Worm (Caenorhabditis elegans) whole organism, L3 larva: Measurements from ENCODE around the gene ugt-20.

ENCODE experiments used
- ZK546.5 ChIP-seq: sonication (generic microtip); optimal IDR thresholded peaks from 2 replicates; lab custom pipeline; 2017; ENCODE audit warnings: missing biosample characterization, missing genetic modification characterization
- aly-2 ChIP-seq: fragments of 150-350 bp; optimal IDR thresholded peaks from 2 replicates; lab custom pipeline; 2014; ENCODE audit warnings: missing biosample characterization, missing genetic modification characterization
- ceh-28 ChIP-seq: fragments of 150-350 bp; optimal IDR thresholded peaks from 2 replicates; lab custom pipeline; 2014; ENCODE audit warnings: missing biosample characterization, missing genetic modification reagents, missing genetic modification characterization
- ceh-82 ChIP-seq: fragments of 150-350 bp; optimal IDR thresholded peaks from 2 replicates; lab custom pipeline; 2014; ENCODE audit warnings: missing biosample characterization, missing genetic modification characterization
- ceh-9 ChIP-seq: sonication (generic microtip); optimal IDR thresholded peaks from 2 replicates; lab custom pipeline; 2018; ENCODE audit warnings: missing biosample characterization, missing genetic modification characterization
- daf-12 ChIP-seq: fragments of 150-350 bp; optimal IDR thresholded peaks from 2 replicates; lab custom pipeline; 2014; ENCODE audit warnings: missing biosample characterization, missing genetic modification reagents, missing genetic modification characterization
- egl-27 ChIP-seq: sonication (generic microtip); optimal IDR thresholded peaks from 4 replicates; lab custom pipeline; 2017; ENCODE audit warnings: missing biosample characterization, missing genetic modification reagents, missing genetic modification characterization
- elt-1 ChIP-seq: fragments of 150-350 bp; optimal IDR thresholded peaks from 2 replicates; lab custom pipeline; 2014; ENCODE audit warnings: missing biosample characterization, missing genetic modification characterization
- elt-2 ChIP-seq: sonication (generic microtip); optimal IDR thresholded peaks from 2 replicates; lab custom pipeline; 2016; ENCODE audit warnings: missing genetic modification reagents, mild to moderate bottlenecking, missing genetic modification characterization, missing compliant biosample characterization
- elt-3 ChIP-seq, 3 experiments: fragments of 150-350 bp in 1 of 3; sonication (generic microtip) in 2 of 3; optimal IDR thresholded peaks; 2 replicates in 2 of 3; 4 replicates in 1 of 3; lab custom pipeline; 2014 to 2017; ENCODE audit warnings: missing biosample characterization in 3 of 3, missing genetic modification characterization in 3 of 3
- eor-1 ChIP-seq, 2 experiments: fragments of 150-350 bp; optimal IDR thresholded peaks; 2 replicates each; lab custom pipeline; 2014 to 2018; ENCODE audit warnings: missing biosample characterization in 2 of 2, missing genetic modification characterization in 2 of 2
- fkh-10 ChIP-seq: sonication (generic microtip); optimal IDR thresholded peaks from 2 replicates; lab custom pipeline; 2017; ENCODE audit warnings: missing biosample characterization, missing genetic modification reagents, missing genetic modification characterization
- fkh-2 ChIP-seq: fragments of 150-350 bp; optimal IDR thresholded peaks from 2 replicates; lab custom pipeline; 2014; ENCODE audit warnings: missing biosample characterization, missing genetic modification reagents, missing genetic modification characterization
- jun-1 ChIP-seq: fragments of 150-350 bp; optimal IDR thresholded peaks from 2 replicates; lab custom pipeline; 2014; ENCODE audit warnings: missing biosample characterization, missing genetic modification reagents, missing genetic modification characterization
- lin-15B ChIP-seq: fragments of 150-350 bp; optimal IDR thresholded peaks from 2 replicates; lab custom pipeline; 2014; ENCODE audit warnings: missing biosample characterization, missing genetic modification characterization
- lin-39 ChIP-seq: fragments of 150-350 bp; optimal IDR thresholded peaks from 2 replicates; lab custom pipeline; 2018; ENCODE audit warnings: missing biosample characterization, missing genetic modification reagents, missing genetic modification characterization
- mml-1 ChIP-seq: fragments of 150-350 bp; sonication (generic microtip); optimal IDR thresholded peaks from 3 replicates; lab custom pipeline; 2014; ENCODE audit warnings: missing biosample characterization, missing genetic modification characterization
- nfya-1 ChIP-seq: sonication (generic microtip); optimal IDR thresholded peaks from 2 replicates; lab custom pipeline; 2017; ENCODE audit warnings: missing genetic modification characterization, mild to moderate bottlenecking, missing compliant biosample characterization, antibody characterized with exemption, moderate library complexity; ENCODE audit not compliant: insufficient read depth
- nhr-11 ChIP-seq: fragments of 150-350 bp; optimal IDR thresholded peaks from 2 replicates; lab custom pipeline; 2014; ENCODE audit warnings: missing biosample characterization, missing genetic modification characterization
- nhr-12 ChIP-seq: fragments of 150-350 bp; optimal IDR thresholded peaks from 2 replicates; lab custom pipeline; 2014; ENCODE audit warnings: missing biosample characterization, missing genetic modification characterization
- nhr-23 ChIP-seq: fragments of 150-350 bp; optimal IDR thresholded peaks from 2 replicates; lab custom pipeline; 2014; ENCODE audit warnings: missing biosample characterization, missing genetic modification reagents, missing genetic modification characterization
- nhr-237 ChIP-seq: fragments of 150-350 bp; optimal IDR thresholded peaks from 2 replicates; lab custom pipeline; 2014; ENCODE audit warnings: missing biosample characterization, missing genetic modification characterization
- nhr-25 ChIP-seq: sonication (generic microtip); optimal IDR thresholded peaks from 2 replicates; lab custom pipeline; 2017; ENCODE audit warnings: missing biosample characterization, missing genetic modification characterization
- nhr-28 ChIP-seq: fragments of 150-350 bp; optimal IDR thresholded peaks from 2 replicates; lab custom pipeline; 2014; ENCODE audit warnings: missing biosample characterization, missing genetic modification characterization
- nhr-43 ChIP-seq: sonication (generic microtip); optimal IDR thresholded peaks from 2 replicates; lab custom pipeline; 2016; ENCODE audit warnings: mild to moderate bottlenecking, missing genetic modification characterization, missing compliant biosample characterization; ENCODE audit not compliant: poor library complexity, severe bottlenecking
- nhr-67 ChIP-seq: fragments of 150-350 bp; optimal IDR thresholded peaks from 2 replicates; lab custom pipeline; 2014; ENCODE audit warnings: missing biosample characterization, missing genetic modification characterization
- nhr-77 ChIP-seq: fragments of 150-350 bp; optimal IDR thresholded peaks from 2 replicates; lab custom pipeline; 2014; ENCODE audit warnings: missing biosample characterization, missing genetic modification characterization
- pha-4 ChIP-seq: fragments of 150-350 bp; optimal IDR thresholded peaks from 2 replicates; lab custom pipeline; 2014; ENCODE audit warnings: missing biosample characterization, missing genetic modification reagents, missing genetic modification characterization
- pqm-1 ChIP-seq: fragments of 150-350 bp; optimal IDR thresholded peaks from 2 replicates; lab custom pipeline; 2017; ENCODE audit warnings: missing biosample characterization, missing genetic modification characterization, inconsistent platforms
- sea-2 ChIP-seq: fragments of 150-350 bp; sonication (generic microtip); optimal IDR thresholded peaks from 4 replicates; lab custom pipeline; 2014; ENCODE audit warnings: missing biosample characterization, missing genetic modification reagents, missing genetic modification characterization
- unc-39 ChIP-seq: sonication (generic microtip); optimal IDR thresholded peaks from 4 replicates; lab custom pipeline; 2017; ENCODE audit warnings: missing biosample characterization, missing genetic modification characterization
- unc-62 ChIP-seq: fragments of 150-350 bp; sonication (generic microtip); optimal IDR thresholded peaks from 4 replicates; lab custom pipeline; 2014; ENCODE audit warnings: missing biosample characterization, missing genetic modification reagents, missing genetic modification characterization
- zag-1 ChIP-seq: fragments of 150-350 bp; optimal IDR thresholded peaks from 2 replicates; lab custom pipeline; 2014; ENCODE audit warnings: missing biosample characterization, missing genetic modification characterization
- ztf-4 ChIP-seq: fragments of 150-350 bp; optimal IDR thresholded peaks from 2 replicates; lab custom pipeline; 2014; ENCODE audit warnings: missing biosample characterization, missing genetic modification characterization

Gene ugt-20

DNA sequence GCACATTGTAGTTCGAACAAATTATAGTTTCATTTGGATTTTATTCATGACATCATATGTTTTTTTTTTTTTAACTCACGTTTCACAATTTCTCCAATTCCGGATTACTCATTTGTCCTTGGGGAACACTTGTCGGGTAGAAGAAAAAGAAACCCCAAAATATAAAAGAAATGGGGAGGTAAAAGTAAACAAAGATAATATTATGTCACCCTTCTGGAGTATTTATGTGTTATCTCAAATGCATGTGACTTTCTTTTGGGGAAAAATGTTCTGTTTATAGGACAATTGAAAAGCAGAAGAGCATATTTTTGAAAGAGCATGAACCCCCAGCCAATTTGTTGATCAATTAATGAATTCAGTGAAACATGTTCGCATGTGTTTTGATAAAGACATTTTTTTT, 31.5 kb downstream of the ugt-20 start:
- TF ChIP-seq ZK546.5 (no peak), zag-1 (tag; lab: Kevin White, UChicago) (no peak), elt-2 (tag; lab: Kevin White, UChicago) (peak; percentile 55), pha-4 (tag; lab: Kevin White, UChicago) (peak; percentile 94), daf-12 (tag; lab: Kevin White, UChicago) (no peak), nfya-1 (tag; lab: Kevin White, UChicago) (no peak), ceh-28 (tag; lab: Kevin White, UChicago) (no peak), nhr-11 (tag; lab: Kevin White, UChicago) (no peak), unc-62 (GFP tag; lab: Kevin White, UChicago) (no peak), lin-39 (tag; lab: Kevin White, UChicago) (no peak), nhr-237 (tag; lab: Kevin White, UChicago) (no peak), mml-1 (tag; lab: Kevin White, UChicago) (no peak), pqm-1 (tag; lab: Kevin White, UChicago) (peak; percentile 59), nhr-43 (tag; lab: Kevin White, UChicago) (no peak), elt-1 (tag; lab: Kevin White, UChicago) (no peak), ceh-82 (tag; lab: Kevin White, UChicago) (no peak), jun-1 (peak; percentile 16), ztf-4 (tag; lab: Kevin White, UChicago) (no peak), nhr-25 (tag; lab: Kevin White, UChicago) (no peak)

DNA sequence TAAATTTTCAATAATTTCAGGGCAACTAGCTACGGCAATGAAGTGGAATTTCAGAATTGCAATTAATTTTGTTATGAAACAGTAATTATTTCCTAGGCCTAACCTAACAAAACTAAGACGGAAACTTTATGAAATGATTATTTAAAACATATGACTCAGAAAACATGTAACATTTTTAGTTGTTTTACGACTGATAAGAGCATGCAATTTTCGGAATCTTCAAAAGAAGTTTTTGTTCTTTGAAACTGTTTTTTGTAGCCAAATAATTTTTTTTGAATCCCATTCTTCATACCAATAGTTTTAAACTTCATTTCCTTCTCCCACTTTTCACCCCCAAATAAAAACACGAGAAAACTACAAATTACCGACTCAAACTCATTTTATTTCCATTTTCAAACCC, 34.3 kb downstream of the ugt-20 start:
- TF ChIP-seq pqm-1 (tag; lab: Kevin White, UChicago) (peak; percentile 72), elt-3 (tag; optimal IDR thresholded peaks at IDR 0.05; lab: Kevin White, UChicago) (no peak)

DNA sequence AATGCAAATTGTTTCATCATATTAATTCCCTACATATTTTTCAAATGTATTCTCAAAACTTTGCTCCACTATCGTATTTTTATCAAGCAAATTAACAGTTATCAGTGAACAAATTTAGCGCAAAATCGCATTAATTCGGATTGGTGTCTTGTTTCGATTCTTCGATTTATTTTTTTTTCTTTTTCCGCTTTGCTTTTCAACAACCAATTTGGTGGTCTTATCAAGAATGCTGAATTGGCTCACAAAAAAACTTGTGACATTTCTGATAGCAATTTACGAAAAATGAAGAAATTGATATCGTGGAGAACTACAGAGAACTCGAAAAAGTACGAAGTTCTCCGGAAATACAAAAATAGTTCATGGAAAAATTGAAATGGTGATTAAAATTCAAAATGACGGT, 34.9 kb downstream of the ugt-20 start:
- no peak for TF ChIP-seq elt-3 (tag; optimal IDR thresholded peaks at IDR 0.05; lab: Kevin White, UChicago)
- peak; percentile 95 for TF ChIP-seq elt-2 (tag; lab: Kevin White, UChicago)
- no peak for TF ChIP-seq egl-27 (tag; lab: Kevin White, UChicago)
- peak; percentile 73 for TF ChIP-seq pqm-1 (tag; lab: Kevin White, UChicago)
- no peak for TF ChIP-seq nhr-77 (tag; lab: Kevin White, UChicago)
- TF ChIP-seq jun-1 = peak; percentile 14
- no peak for TF ChIP-seq ceh-9 (tag; lab: Kevin White, UChicago)
- TF ChIP-seq unc-39 (tag; lab: Kevin White, UChicago) = no peak
- TF ChIP-seq nhr-23 = no peak
- TF ChIP-seq nhr-43 (tag; lab: Kevin White, UChicago) = no peak
- no peak for TF ChIP-seq ceh-28 (tag; lab: Kevin White, UChicago)
- TF ChIP-seq pha-4 (tag; lab: Kevin White, UChicago) = peak; percentile 58
- TF ChIP-seq daf-12 (tag; lab: Kevin White, UChicago) = no peak
- TF ChIP-seq lin-39 (tag; lab: Kevin White, UChicago) = no peak
- no peak for TF ChIP-seq sea-2 (GFP tag; lab: Kevin White, UChicago)
- TF ChIP-seq ZK546.5 = no peak
- no peak for TF ChIP-seq lin-15B
- TF ChIP-seq unc-62 (GFP tag; lab: Kevin White, UChicago) = no peak
- TF ChIP-seq, all 47 proteins: peak for 4

DNA sequence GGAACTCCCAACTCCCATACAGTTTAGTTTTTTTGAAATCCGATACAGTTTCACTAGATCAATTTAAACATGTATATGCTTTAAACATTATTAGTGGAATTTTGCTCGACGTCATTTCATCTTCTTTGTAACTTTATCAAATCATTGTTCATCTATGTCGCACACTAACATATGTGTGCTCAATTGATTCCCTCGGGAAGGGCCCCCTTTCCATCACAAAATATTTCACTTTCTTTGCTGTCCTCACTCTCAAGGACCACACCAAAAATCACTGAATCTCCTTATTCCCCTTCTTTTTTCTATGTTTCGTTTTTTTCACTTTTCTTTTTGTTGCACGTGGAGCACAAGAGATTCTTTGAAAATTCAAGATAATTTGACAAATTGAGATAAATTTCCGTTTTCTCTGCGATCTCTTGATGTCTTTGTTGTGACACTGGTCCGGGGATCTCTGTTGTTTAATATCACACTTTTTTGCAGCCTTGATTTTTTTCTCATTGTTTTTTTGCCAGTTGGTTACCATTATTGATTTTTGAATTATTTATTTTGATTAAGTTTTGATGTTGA, 36.2 kb downstream of the ugt-20 start:
- TF ChIP-seq fkh-10 (GFP tag; lab: Kevin White, UChicago) (peak; percentile 72), nhr-23 (no peak)
- TF ChIP-seq, all 47 proteins: peak for 1

DNA sequence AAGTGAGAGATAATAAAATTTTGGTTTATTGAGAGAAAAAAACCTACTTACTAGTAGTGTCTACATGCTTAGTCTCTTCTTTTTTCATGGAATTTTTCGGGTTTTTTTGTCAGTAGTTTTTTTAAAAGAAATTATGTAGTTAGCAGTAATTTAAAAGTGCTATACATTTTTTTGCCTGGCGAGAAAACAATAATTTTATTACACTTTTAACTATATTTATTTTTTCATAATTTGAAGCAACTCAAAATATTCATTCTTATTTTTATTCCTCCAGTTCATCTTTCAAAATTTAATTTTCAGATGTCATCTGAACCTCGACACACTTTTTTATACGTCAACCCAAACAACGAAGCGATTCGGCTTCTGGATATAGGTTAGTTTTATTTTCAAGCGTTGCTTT, 42.7 kb downstream of the ugt-20 start, which contains the start of gene kcc-2:
kcc-2 (plus strand) TSS at position 301 of the 400 bp plus-strand sequence.
- no peak for TF ChIP-seq daf-12 (tag; lab: Kevin White, UChicago)
- TF ChIP-seq fkh-10 (GFP tag; lab: Kevin White, UChicago) = peak; percentile 64

DNA sequence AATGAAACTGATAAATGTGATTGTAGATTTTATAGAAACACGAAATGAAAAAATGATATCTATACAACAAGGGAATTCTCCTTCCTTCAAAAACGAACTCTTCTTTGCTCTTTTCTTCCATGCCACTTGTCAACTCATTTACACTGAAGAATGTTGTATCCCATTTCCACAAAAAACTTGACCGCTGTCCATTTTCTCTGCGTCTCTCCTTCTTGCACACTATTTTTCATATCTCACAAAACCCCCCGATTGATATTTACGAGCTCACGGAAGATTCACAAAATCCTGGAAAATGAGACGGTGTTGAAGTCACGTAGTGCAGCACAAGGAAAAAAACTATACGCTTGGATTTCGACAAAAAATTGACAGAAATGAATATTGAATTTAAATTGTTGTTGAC, 48.3 kb downstream of the ugt-20 start:
- TF ChIP-seq nhr-67 (tag; lab: Kevin White, UChicago) (no peak), aly-2 (no peak), nhr-28 (no peak), lin-39 (tag; lab: Kevin White, UChicago) (no peak), eor-1 (tag; optimal IDR thresholded peaks at IDR 0.05; lab: Kevin White, UChicago) (no peak), sea-2 (GFP tag; lab: Kevin White, UChicago) (no peak), elt-1 (tag; lab: Kevin White, UChicago) (no peak), fkh-2 (tag; lab: Kevin White, UChicago) (no peak), nhr-43 (tag; lab: Kevin White, UChicago) (no peak), nhr-12 (tag; lab: Kevin White, UChicago) (no peak), zag-1 (tag; lab: Kevin White, UChicago) (no peak)
- TF ChIP-seq, all 47 proteins: peak for 0
